Worm (Caenorhabditis elegans) whole organism, L1 larva: Measurements from ENCODE around the gene vglu-2.

Experiments used
- C04F5.9 ChIP-seq: sonication (generic microtip); optimal IDR thresholded peaks from 2 replicates; lab custom pipeline; 2016; ENCODE audit warnings: missing genetic modification characterization, missing compliant biosample characterization
- C34B4.2 ChIP-seq: sonication (generic microtip); optimal IDR thresholded peaks from 2 replicates; lab custom pipeline; 2017; ENCODE audit warnings: mild to moderate bottlenecking, missing genetic modification characterization, missing compliant biosample characterization
- F16B12.6 ChIP-seq: fragments of 150-350 bp; optimal IDR thresholded peaks from 2 replicates; lab custom pipeline; 2014; ENCODE audit warnings: missing biosample characterization, missing genetic modification characterization
- Y116A8C.19 ChIP-seq: sonication (generic microtip); optimal IDR thresholded peaks from 2 replicates; lab custom pipeline; 2016; ENCODE audit warnings: missing compliant biosample characterization, missing genetic modification characterization, borderline replicate concordance
- aha-1 ChIP-seq: fragments of 150-350 bp; optimal IDR thresholded peaks from 2 replicates; lab custom pipeline; 2014; ENCODE audit warnings: missing biosample characterization, missing genetic modification characterization
- aly-2 ChIP-seq: fragments of 150-350 bp; optimal IDR thresholded peaks from 2 replicates; lab custom pipeline; 2014; ENCODE audit warnings: missing biosample characterization, missing genetic modification characterization
- ama-1 ChIP-seq: fragments of 150-350 bp; optimal IDR thresholded peaks from 2 replicates; lab custom pipeline; 2014
- ceh-8 ChIP-seq: fragments of 200-800 bp; sonication (Bioruptor generic); optimal IDR thresholded peaks from 2 replicates; lab custom pipeline; 2018; ENCODE audit warnings: mild to moderate bottlenecking, missing genetic modification characterization, moderate library complexity, missing compliant biosample characterization
- ceh-82 ChIP-seq, 3 experiments: fragments of 150-350 bp in 1 of 3; sonication (generic microtip) in 2 of 3; optimal IDR thresholded peaks; 2 replicates each; lab custom pipeline; 2014 to 2017; ENCODE audit warnings: missing biosample characterization in 3 of 3, missing genetic modification characterization in 3 of 3
- ceh-88 ChIP-seq: fragments of 200-800 bp; sonication (Bioruptor generic); IDR thresholded peaks from 2 replicates; pipeline ENCODE4 v1.3.6; 2022; ENCODE audit warnings: missing genetic modification characterization, missing compliant biosample characterization
- ceh-90 ChIP-seq: sonication (generic microtip); optimal IDR thresholded peaks from 2 replicates; lab custom pipeline; 2016; ENCODE audit warnings: missing genetic modification characterization, missing compliant biosample characterization
- ces-1 ChIP-seq: fragments of 150-350 bp; optimal IDR thresholded peaks from 2 replicates; lab custom pipeline; 2014; ENCODE audit warnings: missing biosample characterization, missing genetic modification reagents, missing genetic modification characterization
- dsc-1 ChIP-seq: sonication (generic microtip); optimal IDR thresholded peaks from 2 replicates; lab custom pipeline; 2016; ENCODE audit warnings: mild to moderate bottlenecking, missing genetic modification characterization, missing compliant biosample characterization
- efl-1 ChIP-seq, 4 experiments: fragments of 150-350 bp; optimal IDR thresholded peaks in 3 of 4; peaks in 1 of 4; 1 replicate in 1 of 4; 2 replicates in 3 of 4; lab custom pipeline; 2014; ENCODE audit warnings: missing biosample characterization in 2 of 4, missing genetic modification characterization in 2 of 4, missing genetic modification reagents in 2 of 4
- elt-2 ChIP-seq: sonication (generic microtip); optimal IDR thresholded peaks from 2 replicates; lab custom pipeline; 2016; ENCODE audit warnings: missing genetic modification characterization, mild to moderate bottlenecking, inconsistent platforms, missing compliant biosample characterization, missing genetic modification reagents
- ets-5 ChIP-seq: fragments of 200-800 bp; sonication (Bioruptor generic); IDR thresholded peaks from 2 replicates; pipeline ENCODE4 v1.3.6; 2022; ENCODE audit warnings: missing genetic modification characterization, missing compliant biosample characterization
- fkh-10 ChIP-seq: sonication (generic microtip); optimal IDR thresholded peaks from 2 replicates; lab custom pipeline; 2017; ENCODE audit warnings: missing biosample characterization, missing genetic modification reagents, missing genetic modification characterization
- grh-1 ChIP-seq: fragments of 200-800 bp; sonication (Bioruptor generic); IDR thresholded peaks from 2 replicates; pipeline ENCODE4 v1.3.6; 2022; ENCODE audit warnings: missing genetic modification reagents, missing genetic modification characterization, missing compliant biosample characterization
- hlh-4 ChIP-seq: sonication (generic microtip); optimal IDR thresholded peaks from 2 replicates; lab custom pipeline; 2016; ENCODE audit warnings: mild to moderate bottlenecking, missing genetic modification characterization, missing compliant biosample characterization
- hpl-2 ChIP-seq: fragments of 150-350 bp; optimal IDR thresholded peaks from 2 replicates; lab custom pipeline; 2014; ENCODE audit warnings: missing biosample characterization, missing genetic modification reagents, missing genetic modification characterization
- isw-1 ChIP-seq: fragments of 200-800 bp; sonication (Bioruptor generic); IDR thresholded peaks from 2 replicates; pipeline ENCODE4 v1.3.6; 2022; ENCODE audit warnings: missing genetic modification characterization, missing compliant biosample characterization
- jun-1 ChIP-seq: fragments of 150-350 bp; optimal IDR thresholded peaks from 2 replicates; lab custom pipeline; 2014; ENCODE audit warnings: missing biosample characterization, missing genetic modification reagents, missing genetic modification characterization
- lin-13 ChIP-seq: fragments of 150-350 bp; optimal IDR thresholded peaks from 2 replicates; lab custom pipeline; 2014; ENCODE audit warnings: missing biosample characterization, missing genetic modification reagents, missing genetic modification characterization
- lin-14 ChIP-seq: fragments of 200-800 bp; sonication (Bioruptor generic); optimal IDR thresholded peaks from 2 replicates; lab custom pipeline; 2018; ENCODE audit warnings: mild to moderate bottlenecking, missing genetic modification characterization, moderate library complexity, missing compliant biosample characterization
- lin-35 ChIP-seq, 2 experiments: fragments of 150-350 bp; optimal IDR thresholded peaks; 2 replicates each; lab custom pipeline; 2014; ENCODE audit warnings: missing biosample characterization in 2 of 2, missing genetic modification characterization in 2 of 2, missing genetic modification reagents in 2 of 2
- lir-3 ChIP-seq: sonication (generic microtip); optimal IDR thresholded peaks from 2 replicates; lab custom pipeline; 2016; ENCODE audit warnings: mild to moderate bottlenecking, missing genetic modification characterization, moderate library complexity, missing compliant biosample characterization; ENCODE audit not compliant: poor library complexity
- lsy-2 ChIP-seq, 2 experiments: fragments of 150-350 bp; optimal IDR thresholded peaks; 2 replicates each; lab custom pipeline; 2014; ENCODE audit warnings: missing biosample characterization in 2 of 2, missing genetic modification characterization in 2 of 2
- mab-9 ChIP-seq: fragments of 200-800 bp; sonication (Bioruptor generic); IDR thresholded peaks from 2 replicates; pipeline ENCODE4 v1.3.6; 2022; ENCODE audit warnings: missing genetic modification reagents, missing genetic modification characterization, missing compliant biosample characterization
- mep-1 ChIP-seq: fragments of 150-350 bp; optimal IDR thresholded peaks from 2 replicates; lab custom pipeline; 2014; ENCODE audit warnings: missing biosample characterization, missing genetic modification characterization
- nhr-11 ChIP-seq: fragments of 150-350 bp; optimal IDR thresholded peaks from 2 replicates; lab custom pipeline; 2014; ENCODE audit warnings: missing biosample characterization, missing genetic modification characterization
- nhr-12 ChIP-seq: sonication (generic microtip); optimal IDR thresholded peaks from 2 replicates; lab custom pipeline; 2017; ENCODE audit warnings: missing biosample characterization, missing genetic modification characterization
- nhr-47 ChIP-seq: sonication (generic microtip); optimal IDR thresholded peaks from 2 replicates; lab custom pipeline; 2016; ENCODE audit warnings: mild to moderate bottlenecking, missing genetic modification characterization, moderate library complexity, missing compliant biosample characterization
- nhr-76 ChIP-seq: sonication (generic microtip); optimal IDR thresholded peaks from 2 replicates; lab custom pipeline; 2017; ENCODE audit warnings: missing biosample characterization, missing genetic modification characterization
- nhr-85 ChIP-seq: sonication (generic microtip); peaks from one replicate; lab custom pipeline; 2016; ENCODE audit warnings: missing genetic modification characterization, inconsistent platforms, missing compliant biosample characterization
- pag-3 ChIP-seq: sonication (generic microtip); optimal IDR thresholded peaks from 2 replicates; lab custom pipeline; 2017; ENCODE audit warnings: missing genetic modification characterization, mild to moderate bottlenecking, missing compliant biosample characterization, antibody characterized with exemption, borderline replicate concordance; ENCODE audit not compliant: insufficient read depth
- pax-3 ChIP-seq: fragments of 200-800 bp; sonication (Bioruptor generic); optimal IDR thresholded peaks from 2 replicates; lab custom pipeline; 2018; ENCODE audit warnings: mild to moderate bottlenecking, missing genetic modification characterization, moderate library complexity, missing compliant biosample characterization
- pqm-1 ChIP-seq: sonication (generic microtip); optimal IDR thresholded peaks from 3 replicates; lab custom pipeline; 2017; ENCODE audit warnings: missing biosample characterization, missing genetic modification characterization
- snu-23 ChIP-seq: sonication (generic microtip); optimal IDR thresholded peaks from 2 replicates; lab custom pipeline; 2016; ENCODE audit warnings: missing genetic modification characterization, missing compliant biosample characterization
- sox-4 ChIP-seq: sonication (generic microtip); optimal IDR thresholded peaks from 2 replicates; lab custom pipeline; 2016; ENCODE audit warnings: missing genetic modification characterization, missing compliant biosample characterization
- sptf-1 ChIP-seq: fragments of 150-350 bp; optimal IDR thresholded peaks from 2 replicates; lab custom pipeline; 2014; ENCODE audit warnings: missing biosample characterization, missing genetic modification characterization
- sup-37 ChIP-seq: fragments of 200-800 bp; sonication (Bioruptor generic); optimal IDR thresholded peaks from 2 replicates; lab custom pipeline; 2018; ENCODE audit warnings: mild to moderate bottlenecking, missing genetic modification characterization, missing compliant biosample characterization
- tlp-1 ChIP-seq: fragments of 150-350 bp; optimal IDR thresholded peaks from 2 replicates; lab custom pipeline; 2014; ENCODE audit warnings: missing biosample characterization, missing genetic modification characterization
- unc-86 ChIP-seq: sonication (generic microtip); optimal IDR thresholded peaks from 2 replicates; lab custom pipeline; 2016; ENCODE audit warnings: missing genetic modification characterization, missing compliant biosample characterization
- unc-98 ChIP-seq: fragments of 200-800 bp; sonication (Bioruptor generic); IDR thresholded peaks from 2 replicates; pipeline ENCODE4 v1.3.6; 2022; ENCODE audit warnings: missing genetic modification characterization, missing compliant biosample characterization
- vab-15 ChIP-seq: sonication (generic microtip); optimal IDR thresholded peaks from 2 replicates; lab custom pipeline; 2017; ENCODE audit warnings: missing genotype, mild to moderate bottlenecking, missing genetic modification characterization, missing compliant biosample characterization
- xbp-1 ChIP-seq: sonication (generic microtip); optimal IDR thresholded peaks from 2 replicates; lab custom pipeline; 2016; ENCODE audit warnings: missing genetic modification characterization, missing compliant biosample characterization
- zag-1 ChIP-seq: fragments of 150-350 bp; optimal IDR thresholded peaks from 2 replicates; lab custom pipeline; 2014; ENCODE audit warnings: missing biosample characterization, missing genetic modification characterization
- ztf-11 ChIP-seq, 2 experiments: sonication (generic microtip); optimal IDR thresholded peaks; 2 replicates each; lab custom pipeline; 2016 to 2017; ENCODE audit warnings: missing genetic modification characterization in 2 of 2, missing biosample characterization in 1 of 2, missing compliant biosample characterization in 1 of 2
- ztf-4 ChIP-seq: fragments of 150-350 bp; optimal IDR thresholded peaks from 2 replicates; lab custom pipeline; 2014; ENCODE audit warnings: missing biosample characterization, missing genetic modification characterization

The vglu-2 gene

DNA sequence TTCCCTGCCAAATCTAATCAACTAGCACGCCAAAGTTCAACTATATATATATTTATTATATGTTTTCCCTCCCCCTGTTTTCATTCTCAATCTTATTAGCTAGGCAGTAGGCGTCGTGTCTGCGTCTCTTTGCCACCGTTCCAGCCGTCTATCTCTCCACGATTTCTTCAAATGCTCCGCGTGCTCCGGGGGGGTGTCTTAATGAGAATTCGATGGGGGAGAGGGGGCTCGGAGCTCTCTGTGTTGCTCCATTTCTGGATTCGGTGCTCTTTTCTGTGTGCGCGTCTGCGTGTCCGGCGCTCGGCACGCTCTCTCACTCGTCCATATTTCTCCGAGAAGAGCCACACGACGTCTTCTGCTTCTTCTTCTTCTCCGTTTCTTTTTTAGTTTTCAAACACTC is 10.7 kb upstream of the vglu-2 start (continued):
- TF ChIP-seq elt-2 (tag; lab: Kevin White, UChicago) (no peak), hpl-2 (GFP tag; lab: Kevin White, UChicago) (no peak), grh-1 (GFP tag; lab: Robert Waterston, UW) (no peak), xbp-1 (tag; lab: Kevin White, UChicago) (peak; percentile 49), tlp-1 (tag; lab: Kevin White, UChicago) (no peak), hlh-4 (tag; lab: Kevin White, UChicago) (no peak), unc-86 (tag; lab: Kevin White, UChicago) (peak; percentile 82), Y116A8C.19 (tag; lab: Kevin White, UChicago) (no peak), sptf-1 (no peak), lsy-2 (tag; optimal IDR thresholded peaks at IDR 0.05; lab: Kevin White, UChicago) (peak; percentile 48 to 65), zag-1 (no peak), ceh-90 (tag; lab: Kevin White, UChicago) (no peak), ces-1 (GFP tag; lab: Kevin White, UChicago) (peak; percentile 24), snu-23 (peak; percentile 37), ztf-4 (tag; lab: Kevin White, UChicago) (no peak), ceh-8 (GFP tag; lab: Kevin White, UChicago) (peak; percentile 13), lin-35 (GFP tag; optimal IDR thresholded peaks at IDR 0.05; lab: Kevin White, UChicago) (peak in 1 of 2 experiments; percentile 29), lin-14 (GFP tag; lab: Kevin White, UChicago) (peak; percentile 98), ceh-88 (GFP tag; lab: Robert Waterston, UW) (no peak), C04F5.9 (tag; lab: Kevin White, UChicago) (no peak), nhr-12 (tag; lab: Kevin White, UChicago) (no peak), lin-13 (GFP tag; lab: Kevin White, UChicago) (no peak), sox-4 (tag; lab: Kevin White, UChicago) (no peak), sup-37 (GFP tag; lab: Kevin White, UChicago) (no peak), aly-2 (no peak), jun-1 (tag; lab: Kevin White, UChicago) (no peak), pqm-1 (no peak), efl-1 (optimal IDR thresholded peaks at IDR 0.05; lab: Kevin White, UChicago) (peak; percentile 43 to 45), efl-1 (GFP tag; optimal IDR thresholded peaks at IDR 0.05 in 1 of 2; lab: Kevin White, UChicago) (peak in 1 of 2 experiments; percentile 35), nhr-11 (tag; lab: Kevin White, UChicago) (no peak), dsc-1 (tag; lab: Kevin White, UChicago) (peak; percentile 77), aha-1 (tag; lab: Kevin White, UChicago) (no peak), pag-3 (tag; lab: Kevin White, UChicago) (no peak), ets-5 (GFP tag; lab: Robert Waterston, UW) (no peak), mab-9 (GFP tag; lab: Robert Waterston, UW) (peak; percentile 25; the same call in 1 of the 2 replicates), vab-15 (tag; lab: Kevin White, UChicago) (no peak), nhr-47 (tag; lab: Kevin White, UChicago) (peak; percentile 73), nhr-85 (tag; lab: Kevin White, UChicago) (no peak), pax-3 (peak; percentile 53), nhr-76 (tag; lab: Kevin White, UChicago) (no peak), ama-1 (no peak), C34B4.2 (tag; lab: Kevin White, UChicago) (no peak), fkh-10 (GFP tag; lab: Kevin White, UChicago) (peak; percentile 82)

DNA sequence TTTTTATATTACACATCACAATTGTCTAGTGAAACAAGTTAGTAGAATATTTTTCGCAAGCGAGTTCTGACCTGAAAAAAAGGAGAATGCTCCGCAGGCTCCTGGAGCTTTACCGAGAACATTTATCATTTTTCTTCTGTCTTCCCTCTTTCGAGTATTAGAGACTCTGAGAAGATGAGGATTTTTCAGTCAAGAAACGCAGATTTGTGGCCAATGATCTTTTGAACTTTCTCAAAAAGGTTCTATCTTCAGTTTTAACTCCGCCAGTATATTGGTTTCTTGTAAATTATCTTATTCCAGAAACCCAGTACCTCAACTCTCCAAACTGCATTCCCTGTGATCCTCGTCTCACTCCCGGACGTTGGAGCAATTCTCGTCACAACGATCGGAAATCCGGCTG is 9.3 kb upstream of the vglu-2 start, which contains the start of gene K10G9.2:
Gene K10G9.2 (plus strand): TSS at position 301 of the 400 bp plus-strand sequence.
- TF ChIP-seq unc-98 (GFP tag; lab: Robert Waterston, UW) (no peak), isw-1 (no peak), xbp-1 (tag; lab: Kevin White, UChicago) (no peak), lin-35 (GFP tag; optimal IDR thresholded peaks at IDR 0.05; lab: Kevin White, UChicago) (no peak), mep-1 (no peak), tlp-1 (tag; lab: Kevin White, UChicago) (no peak), F16B12.6 (tag; lab: Kevin White, UChicago) (no peak), C04F5.9 (tag; lab: Kevin White, UChicago) (no peak), C34B4.2 (tag; lab: Kevin White, UChicago) (no peak), nhr-47 (tag; lab: Kevin White, UChicago) (no peak), lir-3 (tag; lab: Kevin White, UChicago) (no peak), ceh-90 (tag; lab: Kevin White, UChicago) (no peak), ztf-11 (tag; optimal IDR thresholded peaks at IDR 0.05; lab: Kevin White, UChicago) (no peak), pax-3 (no peak), ceh-82 (tag; optimal IDR thresholded peaks at IDR 0.05; lab: Kevin White, UChicago) (no peak), elt-2 (tag; lab: Kevin White, UChicago) (no peak)
